Fruit fly (Drosophila melanogaster): Measurements from ENCODE around the gene Or65a.

Gene Or65a

DNA sequence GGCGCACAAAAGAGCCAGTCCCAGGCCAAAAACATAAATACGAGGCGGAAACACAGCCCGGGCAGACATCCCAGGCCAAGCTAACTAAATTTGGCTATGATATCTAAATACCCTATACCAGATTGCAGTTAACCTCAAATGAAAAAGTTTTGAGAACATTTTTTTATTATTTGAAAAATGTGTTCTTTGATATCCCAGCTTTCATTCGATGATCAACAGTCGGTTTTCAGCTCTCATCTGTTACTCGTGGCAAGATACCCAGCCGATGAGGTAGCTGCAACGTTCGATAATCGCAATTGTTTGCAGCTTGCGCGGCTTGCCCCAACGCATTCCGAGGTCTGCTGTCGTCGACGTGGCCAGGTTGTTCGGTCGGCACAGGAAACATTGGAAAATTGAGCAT is 13.1 kb upstream of the Or65a start (continued):
- TF ChIP-seq OdsH (GFP tag; optimal IDR thresholded peaks at IDR 0.05) (peak; percentile 37), Smox (GFP tag; optimal IDR thresholded peaks at IDR 0.05) (no peak), acj6 (GFP tag; optimal IDR thresholded peaks at IDR 0.05) (peak; percentile 14), CG11902 (GFP tag; optimal IDR thresholded peaks at IDR 0.05) (no peak)

DNA sequence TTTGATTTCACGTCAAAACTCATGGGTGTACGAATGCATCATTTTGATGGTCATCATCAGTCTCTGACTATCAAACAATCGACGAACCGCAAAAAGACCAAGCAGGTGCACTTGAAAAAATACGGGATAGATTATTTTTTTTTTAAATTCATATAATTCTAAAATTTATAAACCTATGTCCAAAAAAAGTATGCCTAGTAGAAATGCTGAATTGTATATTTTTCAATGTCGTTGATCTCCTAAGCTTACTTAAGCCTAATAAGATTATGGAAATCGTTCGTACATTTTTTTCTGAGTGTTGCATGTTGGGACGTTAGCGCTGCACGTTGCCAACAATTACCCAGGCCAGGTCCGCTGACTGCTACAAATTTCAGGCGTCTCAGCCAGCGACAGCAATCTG is 11.8 kb upstream of the Or65a start:
- TF ChIP-seq Sox14 (GFP tag; optimal IDR thresholded peaks at IDR 0.05) (no peak), Sox102F (GFP tag; optimal IDR thresholded peaks at IDR 0.05) (no peak), Hr4 (GFP tag; optimal IDR thresholded peaks at IDR 0.05) (peak; percentile 77), CG10669 (GFP tag; optimal IDR thresholded peaks at IDR 0.05) (no peak), topi (GFP tag; optimal IDR thresholded peaks at IDR 0.05) (peak; percentile 23), Ets21C (GFP tag; optimal IDR thresholded peaks at IDR 0.05) (no peak), CG6854 (GFP tag; optimal IDR thresholded peaks at IDR 0.05) (no peak), Eip75B (GFP tag; optimal IDR thresholded peaks at IDR 0.05) (peak; percentile 35), Sox15 (GFP tag; optimal IDR thresholded peaks at IDR 0.05) (no peak), CG15336 (GFP tag; IDR thresholded peaks at IDR 0.05) (peak; percentile 86), salr (GFP tag; optimal IDR thresholded peaks at IDR 0.05) (peak in 1 of 2 experiments; percentile 72), CG32006 (GFP tag; optimal IDR thresholded peaks at IDR 0.05) (peak; percentile 84), CG16779 (tag; optimal IDR thresholded peaks at IDR 0.05) (peak; percentile 14), Eip93F (GFP tag; optimal IDR thresholded peaks at IDR 0.05) (no peak), eg (GFP tag; IDR thresholded peaks at IDR 0.05) (peak; percentile 84), CG8319 (GFP tag; optimal IDR thresholded peaks at IDR 0.05) (no peak), CG4318 (GFP tag; optimal IDR thresholded peaks at IDR 0.05) (peak; percentile 65), Hr38 (GFP tag; optimal IDR thresholded peaks at IDR 0.05) (no peak), Gug (GFP tag; IDR thresholded peaks at IDR 0.05) (peak; percentile 68), Eip78C (GFP tag) (peak; percentile 89), CG3032 (tag; optimal IDR thresholded peaks at IDR 0.05) (peak; percentile 17), CG6792 (GFP tag; optimal IDR thresholded peaks at IDR 0.05) (no peak), CG7368 (GFP tag; optimal IDR thresholded peaks at IDR 0.05) (peak; percentile 13), achi (GFP tag; optimal IDR thresholded peaks at IDR 0.05) (peak; percentile 46), cyc (GFP tag; optimal IDR thresholded peaks at IDR 0.05) (peak; percentile 15), svp (GFP tag) (peak; percentile 2), esn (GFP tag; optimal IDR thresholded peaks at IDR 0.05) (peak; percentile 5), CG6808 (GFP tag; optimal IDR thresholded peaks at IDR 0.05) (no peak), Ets96B (tag; optimal IDR thresholded peaks at IDR 0.05) (peak; percentile 32), Lpt (GFP tag; optimal IDR thresholded peaks at IDR 0.05) (peak; percentile 65), fd85E (GFP tag; optimal IDR thresholded peaks at IDR 0.05) (no peak), CG1621 (tag; optimal IDR thresholded peaks at IDR 0.05) (no peak), CG8119 (GFP tag; IDR thresholded peaks at IDR 0.05) (peak; percentile 76), dac (GFP tag; optimal IDR thresholded peaks at IDR 0.05) (peak; percentile 2), dsx (GFP tag; optimal IDR thresholded peaks at IDR 0.05; ENCODE audit: poor library complexity, severe bottlenecking) (no peak), CG10631 (GFP tag; optimal IDR thresholded peaks at IDR 0.05) (peak; percentile 43), pdm3 (GFP tag; optimal IDR thresholded peaks at IDR 0.05) (peak; percentile 50), CG9139 (GFP tag; optimal IDR thresholded peaks at IDR 0.05) (no peak), CG3919 (GFP tag; optimal IDR thresholded peaks at IDR 0.05) (peak; percentile 70), Smox (GFP tag; optimal IDR thresholded peaks at IDR 0.05) (no peak), OdsH (GFP tag; optimal IDR thresholded peaks at IDR 0.05) (peak; percentile 51), CG11294 (GFP tag; IDR thresholded peaks at IDR 0.05) (peak; percentile 50; the same call in 1 of the 2 replicates), acj6 (GFP tag; optimal IDR thresholded peaks at IDR 0.05) (peak; percentile 40), net (GFP tag; optimal IDR thresholded peaks at IDR 0.05) (peak; percentile 23), lz (GFP tag; optimal IDR thresholded peaks at IDR 0.05) (no peak), CG11902 (GFP tag; optimal IDR thresholded peaks at IDR 0.05) (no peak), Blimp-1 (GFP tag; optimal IDR thresholded peaks at IDR 0.05) (no peak), CG8632 (GFP tag; optimal IDR thresholded peaks at IDR 0.05) (no peak), CG6276 (GFP tag; optimal IDR thresholded peaks at IDR 0.05) (peak; percentile 80), CG11762 (GFP tag; optimal IDR thresholded peaks at IDR 0.05; ENCODE audit: insufficient read depth) (peak; percentile 7)
